Worm (Caenorhabditis elegans) whole organism, L3 larva: ENCODE results near the gene ZK673.2.

Experiments used
- R02D3.7 ChIP-seq: fragments of 150-350 bp; optimal IDR thresholded peaks from 2 replicates; lab custom pipeline; 2014; ENCODE audit warnings: missing biosample characterization, missing genetic modification characterization
- ama-1 ChIP-seq: fragments of 150-350 bp; optimal IDR thresholded peaks from 2 replicates; lab custom pipeline; 2018
- ceh-16 ChIP-seq: sonication (generic microtip); optimal IDR thresholded peaks from 2 replicates; lab custom pipeline; 2017; ENCODE audit warnings: missing biosample characterization, missing genetic modification characterization
- ceh-82 ChIP-seq: fragments of 150-350 bp; optimal IDR thresholded peaks from 2 replicates; lab custom pipeline; 2014; ENCODE audit warnings: missing biosample characterization, missing genetic modification characterization
- elt-1 ChIP-seq: fragments of 150-350 bp; optimal IDR thresholded peaks from 2 replicates; lab custom pipeline; 2014; ENCODE audit warnings: missing biosample characterization, missing genetic modification characterization
- fos-1 ChIP-seq: fragments of 150-350 bp; optimal IDR thresholded peaks from 2 replicates; lab custom pipeline; 2014; ENCODE audit warnings: missing biosample characterization, missing genetic modification characterization
- lin-15B ChIP-seq: fragments of 150-350 bp; optimal IDR thresholded peaks from 2 replicates; lab custom pipeline; 2014; ENCODE audit warnings: missing biosample characterization, missing genetic modification characterization
- lin-39 ChIP-seq: fragments of 150-350 bp; optimal IDR thresholded peaks from 2 replicates; lab custom pipeline; 2018; ENCODE audit warnings: missing biosample characterization, missing genetic modification reagents, missing genetic modification characterization
- mdl-1 ChIP-seq: fragments of 150-350 bp; optimal IDR thresholded peaks from 2 replicates; lab custom pipeline; 2014; ENCODE audit warnings: missing biosample characterization, missing genetic modification characterization
- mml-1 ChIP-seq: fragments of 150-350 bp; sonication (generic microtip); optimal IDR thresholded peaks from 3 replicates; lab custom pipeline; 2014; ENCODE audit warnings: missing biosample characterization, missing genetic modification characterization
- nhr-23 ChIP-seq: fragments of 150-350 bp; optimal IDR thresholded peaks from 2 replicates; lab custom pipeline; 2014; ENCODE audit warnings: missing biosample characterization, missing genetic modification reagents, missing genetic modification characterization
- nhr-237 ChIP-seq: fragments of 150-350 bp; optimal IDR thresholded peaks from 2 replicates; lab custom pipeline; 2014; ENCODE audit warnings: missing biosample characterization, missing genetic modification characterization
- pqm-1 ChIP-seq: fragments of 150-350 bp; optimal IDR thresholded peaks from 2 replicates; lab custom pipeline; 2017; ENCODE audit warnings: missing biosample characterization, missing genetic modification characterization, inconsistent platforms

- no peak for TF ChIP-seq R02D3.7 (tag; lab: Kevin White, UChicago)
- TF ChIP-seq ceh-82 (tag; lab: Kevin White, UChicago) = no peak
- TF ChIP-seq fos-1 (tag; lab: Kevin White, UChicago) = no peak
- TF ChIP-seq elt-1 (tag; lab: Kevin White, UChicago) = no peak
- no peak for TF ChIP-seq nhr-237 (tag; lab: Kevin White, UChicago)
- no peak for TF ChIP-seq mdl-1
- TF ChIP-seq lin-39 (tag; lab: Kevin White, UChicago) = no peak
- no peak for TF ChIP-seq pqm-1
- TF ChIP-seq ceh-16 (tag; lab: Kevin White, UChicago) = no peak
- no peak for TF ChIP-seq lin-15B (tag; lab: Kevin White, UChicago)
- TF ChIP-seq ama-1 (lab: Kevin White, UChicago) = no peak
- TF ChIP-seq mml-1 (tag; lab: Kevin White, UChicago) = no peak
- TF ChIP-seq nhr-23 = no peak
Observed at ce11 chrII:10476959-10477358, 28.9 kb downstream of the ZK673.2 start, which contains the start of gene ZK666.4.
